Worm (Caenorhabditis elegans) whole organism, L1 larva: ENCODE data around the gene T02H6.10.

Source experiments
- ama-1 ChIP-seq: fragments of 150-350 bp; optimal IDR thresholded peaks from 2 replicates; lab custom pipeline; 2014
- fkh-10 ChIP-seq: sonication (generic microtip); optimal IDR thresholded peaks from 2 replicates; lab custom pipeline; 2017; ENCODE audit warnings: missing biosample characterization, missing genetic modification reagents, missing genetic modification characterization
- irx-1 ChIP-seq: sonication (generic microtip); optimal IDR thresholded peaks from 2 replicates; lab custom pipeline; 2016; ENCODE audit warnings: missing genetic modification characterization, missing compliant biosample characterization
- nhr-71 ChIP-seq: sonication (generic microtip); optimal IDR thresholded peaks from 2 replicates; lab custom pipeline; 2016; ENCODE audit warnings: mild to moderate bottlenecking, missing genetic modification characterization, moderate library complexity, missing compliant biosample characterization
- ztf-11 ChIP-seq, 2 experiments: sonication (generic microtip); optimal IDR thresholded peaks; 2 replicates each; lab custom pipeline; 2016 to 2017; ENCODE audit warnings: missing genetic modification characterization in 2 of 2, missing biosample characterization in 1 of 2, missing compliant biosample characterization in 1 of 2

- no peak for TF ChIP-seq ztf-11 (tag; optimal IDR thresholded peaks at IDR 0.05; lab: Kevin White, UChicago)
- TF ChIP-seq nhr-71 (tag; lab: Kevin White, UChicago): no peak
- no peak for TF ChIP-seq irx-1 (tag; lab: Kevin White, UChicago)
- TF ChIP-seq fkh-10 (GFP tag; lab: Kevin White, UChicago): no peak
- TF ChIP-seq ama-1 (lab: Kevin White, UChicago): no peak
Measured at ce11 chrII:691550-691949, 11.0 kb upstream of the T02H6.10 start, which contains the start of gene T02H6.3.
